Fruit fly (Drosophila melanogaster): ENCODE data around the gene GstD10.

DNA sequence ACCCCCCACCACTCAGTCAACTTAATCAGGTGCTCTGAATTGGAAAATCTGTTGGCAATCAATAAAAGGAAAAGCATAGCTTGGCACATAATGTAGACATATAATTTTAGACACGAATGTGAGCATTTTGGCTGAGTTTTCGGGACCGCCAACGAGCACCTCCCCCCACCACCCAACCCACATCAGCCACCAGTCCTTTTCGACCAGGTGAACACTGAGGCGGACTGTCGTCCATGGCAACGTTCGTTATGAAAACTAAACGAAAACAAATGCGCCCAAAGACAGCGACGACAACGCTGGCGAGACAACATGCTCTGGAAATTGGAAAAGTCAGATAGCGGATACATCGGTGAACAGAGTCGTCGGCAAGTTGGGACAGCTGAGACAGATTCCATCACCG lies 17.5 kb upstream of the GstD10 start, which contains the start of gene GstD11:
- TF ChIP-seq CG34367 (tag; optimal IDR thresholded peaks at IDR 0.05) (no peak), D1 (tag; optimal IDR thresholded peaks at IDR 0.05) (no peak), CG14655 (GFP tag; optimal IDR thresholded peaks at IDR 0.05) (no peak)
